Worm (Caenorhabditis elegans) whole organism, early embryonic: Measurements from ENCODE around the gene lam-2.

Source experiments
- ama-1 ChIP-seq: fragments of 150-350 bp; optimal IDR thresholded peaks from 2 replicates; lab custom pipeline; 2014
- ceh-36 ChIP-seq: sonication (generic microtip); optimal IDR thresholded peaks from 2 replicates; lab custom pipeline; 2016; ENCODE audit warnings: missing genetic modification characterization, inconsistent platforms, missing compliant biosample characterization
- hmg-4 ChIP-seq: fragments of 200-800 bp; sonication (Bioruptor generic); optimal IDR thresholded peaks from 2 replicates; lab custom pipeline; 2018; ENCODE audit warnings: mild to moderate bottlenecking, missing genetic modification characterization, missing compliant biosample characterization
- tbx-37 ChIP-seq: fragments of 200-800 bp; sonication (Bioruptor generic); conservative IDR thresholded peaks from 2 replicates; pipeline ENCODE4 v1.3.6; 2022; ENCODE audit warnings: missing genetic modification reagents, missing genetic modification characterization, missing compliant biosample characterization
- tra-4 ChIP-seq: sonication (generic microtip); optimal IDR thresholded peaks from 2 replicates; lab custom pipeline; 2017; ENCODE audit warnings: missing genetic modification characterization, missing compliant biosample characterization

- TF ChIP-seq tbx-37 (GFP tag; lab: Robert Waterston, UW) (no peak), ama-1 (lab: Kevin White, UChicago) (no peak), ceh-36 (tag; lab: Kevin White, UChicago) (no peak), tra-4 (tag; lab: Kevin White, UChicago) (no peak), hmg-4 (no peak)
Measured at ce11 chrX:7149670-7150069, 1.4 kb downstream of the lam-2 start.
